Fruit fly (Drosophila melanogaster) whole organism, embryonic: ENCODE data around the gene Lcp65Ad.

Experiments used
- CG10366 ChIP-seq: fragments of 200-800 bp; sonication (Bioruptor generic); IDR thresholded peaks from 2 replicates; pipeline ENCODE4 v1.3.6; 2022; ENCODE audit warnings: missing biosample characterization, missing genetic modification characterization
- CG10543 ChIP-seq: fragments of 200-800 bp; sonication (Bioruptor generic); optimal IDR thresholded peaks from 3 replicates; lab custom pipeline; 2017; ENCODE audit warnings: missing biosample characterization, mild to moderate bottlenecking, missing genetic modification characterization, moderate library complexity
- CG11093 ChIP-seq: fragments of 200-800 bp; sonication (Bioruptor generic); IDR thresholded peaks from 3 replicates; pipeline ENCODE4 v1.3.6; 2022; ENCODE audit warnings: missing biosample characterization, missing genetic modification characterization
- CG11247 ChIP-seq: fragments of 200-800 bp; sonication (Bioruptor generic); IDR thresholded peaks from 2 replicates; pipeline ENCODE4 v1.3.6; 2022; ENCODE audit warnings: missing biosample characterization, missing genetic modification characterization
- CG11723 ChIP-seq: fragments of 200-800 bp; sonication (Bioruptor generic); optimal IDR thresholded peaks from 2 replicates; lab custom pipeline; 2017; ENCODE audit warnings: missing biosample characterization, mild to moderate bottlenecking, missing genetic modification characterization
- CG12236 ChIP-seq: fragments of 200-800 bp; sonication (Bioruptor generic); optimal IDR thresholded peaks from 2 replicates; lab custom pipeline; 2016; ENCODE audit warnings: missing biosample characterization, missing genetic modification characterization
- CG12391 ChIP-seq: fragments of 200-800 bp; sonication (Bioruptor generic); optimal IDR thresholded peaks from 3 replicates; lab custom pipeline; 2018; ENCODE audit warnings: missing biosample characterization, mild to moderate bottlenecking, missing genetic modification characterization, moderate library complexity
- CG12744 ChIP-seq: fragments of 200-800 bp; sonication (Bioruptor generic); optimal IDR thresholded peaks from 2 replicates; lab custom pipeline; 2016; ENCODE audit warnings: missing biosample characterization, missing genetic modification characterization
- CG16863 ChIP-seq: fragments of 200-800 bp; sonication (Bioruptor generic); optimal IDR thresholded peaks from 3 replicates; lab custom pipeline; 2016; ENCODE audit warnings: missing biosample characterization, missing genetic modification characterization
- CG18599 ChIP-seq: fragments of 200-800 bp; sonication (Bioruptor generic); optimal IDR thresholded peaks from 3 replicates; lab custom pipeline; 2017; ENCODE audit warnings: missing biosample characterization, missing genetic modification characterization, mild to moderate bottlenecking, moderate library complexity, missing genetic modification reagents
- CG30431 ChIP-seq: fragments of 200-800 bp; sonication (Bioruptor generic); optimal IDR thresholded peaks from 2 replicates; lab custom pipeline; 2017; ENCODE audit warnings: missing biosample characterization, missing genetic modification characterization
- CG3847 ChIP-seq: fragments of 200-800 bp; sonication (Bioruptor generic); IDR thresholded peaks from 2 replicates; pipeline ENCODE4 v1.3.6; 2022; ENCODE audit warnings: missing biosample characterization, missing genetic modification characterization
- CG42726 ChIP-seq: fragments of 200-800 bp; sonication (Bioruptor generic); IDR thresholded peaks from 2 replicates; pipeline ENCODE4 v1.3.6; 2022; ENCODE audit warnings: missing biosample characterization, missing genetic modification characterization; ENCODE audit not compliant: partially characterized antibody
- CG5180 ChIP-seq: fragments of 200-800 bp; sonication (Bioruptor generic); optimal IDR thresholded peaks from 3 replicates; lab custom pipeline; 2017; ENCODE audit warnings: missing biosample characterization, missing genetic modification characterization, mild to moderate bottlenecking, moderate library complexity, missing genetic modification reagents
- CG6854 ChIP-seq: fragments of 200-800 bp; sonication (Bioruptor generic); optimal IDR thresholded peaks from 3 replicates; lab custom pipeline; 2017; ENCODE audit warnings: missing biosample characterization, mild to moderate bottlenecking, missing genetic modification characterization
- CG7786 ChIP-seq: fragments of 200-800 bp; sonication (Bioruptor generic); optimal IDR thresholded peaks from 2 replicates; lab custom pipeline; 2016; ENCODE audit warnings: missing biosample characterization, missing genetic modification characterization
- CG7839 ChIP-seq: fragments of 200-800 bp; sonication (Bioruptor generic); optimal IDR thresholded peaks from 3 replicates; lab custom pipeline; 2018; ENCODE audit warnings: missing biosample characterization, mild to moderate bottlenecking, missing genetic modification characterization, moderate library complexity
- CG9817 ChIP-seq: fragments of 200-800 bp; sonication (Bioruptor generic); optimal IDR thresholded peaks from 2 replicates; lab custom pipeline; 2018; ENCODE audit warnings: missing biosample characterization, mild to moderate bottlenecking, missing genetic modification characterization, moderate library complexity
- Drgx ChIP-seq: fragments of 200-800 bp; sonication (Bioruptor generic); IDR thresholded peaks from 2 replicates; pipeline ENCODE4 v1.3.6; 2022; ENCODE audit warnings: missing biosample characterization, missing genetic modification characterization
- E2f1 ChIP-seq: fragments of 200-800 bp; sonication (Bioruptor generic); IDR thresholded peaks from 2 replicates; pipeline ENCODE4 v1.3.6; 2022; ENCODE audit warnings: missing biosample characterization, missing genetic modification characterization
- Eip74EF ChIP-seq, 2 experiments: fragments of 200-800 bp in 1 of 2; fragments of >200 bp in 1 of 2; sonication (Bioruptor generic) in 1 of 2; optimal IDR thresholded peaks; 2 replicates each; lab custom pipeline; 2017 to 2019; ENCODE audit warnings: missing biosample characterization in 2 of 2, missing genetic modification characterization in 2 of 2, mild to moderate bottlenecking in 1 of 2, moderate library complexity in 1 of 2
- Fer3 ChIP-seq: fragments of 200-800 bp; sonication (Bioruptor generic); optimal IDR thresholded peaks from 2 replicates; lab custom pipeline; 2018; ENCODE audit warnings: missing biosample characterization, mild to moderate bottlenecking, missing genetic modification characterization, moderate library complexity
- H15 ChIP-seq: fragments of 200-800 bp; sonication (Bioruptor generic); IDR thresholded peaks from 3 replicates; pipeline ENCODE4 v1.3.6; 2022; ENCODE audit warnings: missing biosample characterization, missing genetic modification characterization
- HLH54F ChIP-seq: fragments of 200-800 bp; sonication (Bioruptor generic); optimal IDR thresholded peaks from 3 replicates; lab custom pipeline; 2016; ENCODE audit warnings: missing biosample characterization, missing genetic modification characterization
- HLHmδ ChIP-seq: fragments of 200-800 bp; sonication (Bioruptor generic); optimal IDR thresholded peaks from 2 replicates; lab custom pipeline; 2018; ENCODE audit warnings: missing biosample characterization, mild to moderate bottlenecking, missing genetic modification characterization, moderate library complexity
- Hr3 ChIP-seq: fragments of 200-800 bp; sonication (Bioruptor generic); optimal IDR thresholded peaks from 3 replicates; lab custom pipeline; 2016; ENCODE audit warnings: missing biosample characterization, missing genetic modification characterization
- Lpt ChIP-seq: fragments of >200 bp; optimal IDR thresholded peaks from 2 replicates; lab custom pipeline; 2018; ENCODE audit warnings: missing biosample characterization, missing genetic modification characterization
- Rfx ChIP-seq: fragments of 200-800 bp; sonication (Bioruptor generic); IDR thresholded peaks from 2 replicates; pipeline ENCODE4 v1.3.6; 2022; ENCODE audit warnings: missing biosample characterization, missing genetic modification characterization
- Stat92E ChIP-seq, 3 experiments: fragments of >200 bp in 2 of 3; fragments of 200-800 bp in 1 of 3; sonication (Bioruptor generic) in 1 of 3; optimal IDR thresholded peaks; 2 replicates each; lab custom pipeline; 2017 to 2019; ENCODE audit warnings: missing biosample characterization in 3 of 3, missing genetic modification characterization in 3 of 3, mild to moderate bottlenecking in 1 of 3, moderate library complexity in 1 of 3
- amos ChIP-seq: fragments of 200-800 bp; sonication (Bioruptor generic); IDR thresholded peaks from 2 replicates; pipeline ENCODE4 v1.3.6; 2022; ENCODE audit warnings: missing biosample characterization, missing genetic modification characterization; ENCODE audit not compliant: partially characterized antibody
- bcd ChIP-seq: fragments of 200-800 bp; sonication (Bioruptor generic); optimal IDR thresholded peaks from 2 replicates; lab custom pipeline; 2017; ENCODE audit warnings: missing biosample characterization, mild to moderate bottlenecking, missing genetic modification characterization
- bowl ChIP-seq: fragments of 200-800 bp; sonication (Bioruptor generic); IDR thresholded peaks from 2 replicates; pipeline ENCODE4 v1.3.6; 2022; ENCODE audit warnings: missing biosample characterization, missing genetic modification characterization
- cato ChIP-seq: fragments of 200-800 bp; sonication (Bioruptor generic); optimal IDR thresholded peaks from 2 replicates; lab custom pipeline; 2016; ENCODE audit warnings: missing biosample characterization, missing genetic modification characterization, borderline replicate concordance
- fd102C ChIP-seq: fragments of 200-800 bp; sonication (Bioruptor generic); optimal IDR thresholded peaks from 2 replicates; lab custom pipeline; 2018; ENCODE audit warnings: missing biosample characterization, mild to moderate bottlenecking, missing genetic modification characterization, moderate library complexity
- jigr1 ChIP-seq: fragments of 200-800 bp; sonication (Bioruptor generic); IDR thresholded peaks from 3 replicates; pipeline ENCODE4 v1.3.6; 2022; ENCODE audit warnings: missing biosample characterization, missing genetic modification characterization
- jing ChIP-seq: fragments of 200-800 bp; sonication (Bioruptor generic); optimal IDR thresholded peaks from 2 replicates; lab custom pipeline; 2018; ENCODE audit warnings: missing biosample characterization, mild to moderate bottlenecking, missing genetic modification characterization
- knrl ChIP-seq: fragments of 200-800 bp; sonication (Bioruptor generic); IDR thresholded peaks from 3 replicates; pipeline ENCODE4 v1.3.6; 2022; ENCODE audit warnings: missing biosample characterization, missing genetic modification characterization; ENCODE audit not compliant: partially characterized antibody
- lola ChIP-seq, 3 experiments: fragments of >200 bp in 2 of 3; fragments of 200-800 bp in 1 of 3; sonication (Bioruptor generic) in 1 of 3; optimal IDR thresholded peaks; 2 replicates each; lab custom pipeline; 2017 to 2019; ENCODE audit warnings: missing biosample characterization in 3 of 3, missing genetic modification characterization in 3 of 3, mild to moderate bottlenecking in 1 of 3, moderate library complexity in 1 of 3
- nerfin-1 ChIP-seq: fragments of 200-800 bp; sonication (Bioruptor generic); optimal IDR thresholded peaks from 3 replicates; lab custom pipeline; 2019; ENCODE audit warnings: missing biosample characterization, mild to moderate bottlenecking, missing genetic modification characterization, moderate library complexity
- pan ChIP-seq, 4 experiments: fragments of >200 bp in 3 of 4; fragments of 200-800 bp in 1 of 4; sonication (Bioruptor generic) in 1 of 4; optimal IDR thresholded peaks in 3 of 4; IDR thresholded peaks in 1 of 4; 2 replicates each; pipeline versions ENCODE4 v1.3.6 to Lab custom; 2017 to 2022; ENCODE audit warnings: missing biosample characterization in 2 of 4, missing genetic modification characterization in 2 of 4, mixed read lengths in 1 of 4
- phol ChIP-seq: fragments of 200-800 bp; sonication (Bioruptor generic); optimal IDR thresholded peaks from 3 replicates; lab custom pipeline; 2018; ENCODE audit warnings: missing biosample characterization, mild to moderate bottlenecking, missing genetic modification characterization, moderate library complexity
- tap ChIP-seq: fragments of 200-800 bp; optimal IDR thresholded peaks from 3 replicates; lab custom pipeline; 2019; ENCODE audit warnings: missing biosample characterization, mild to moderate bottlenecking, missing genetic modification characterization, moderate library complexity
- tin ChIP-seq: fragments of 200-800 bp; sonication (Bioruptor generic); optimal IDR thresholded peaks from 3 replicates; lab custom pipeline; 2016; ENCODE audit warnings: missing biosample characterization, missing genetic modification characterization
- tio ChIP-seq: fragments of 200-800 bp; sonication (Bioruptor generic); optimal IDR thresholded peaks from 2 replicates; lab custom pipeline; 2017; ENCODE audit warnings: missing biosample characterization, missing genetic modification characterization, inconsistent platforms
- trem ChIP-seq: fragments of 200-800 bp; optimal IDR thresholded peaks from 3 replicates; lab custom pipeline; 2019; ENCODE audit warnings: missing biosample characterization, mild to moderate bottlenecking, missing genetic modification characterization, moderate library complexity
- tx ChIP-seq: fragments of 200-800 bp; sonication (Bioruptor generic); optimal IDR thresholded peaks from 2 replicates; lab custom pipeline; 2016; ENCODE audit warnings: missing biosample characterization, missing genetic modification characterization
- vnd ChIP-seq: fragments of 200-800 bp; sonication (Bioruptor generic); IDR thresholded peaks from 3 replicates; pipeline ENCODE4 v1.3.6; 2022; ENCODE audit warnings: missing biosample characterization, missing genetic modification characterization; ENCODE audit not compliant: partially characterized antibody

Gene Lcp65Ad

DNA sequence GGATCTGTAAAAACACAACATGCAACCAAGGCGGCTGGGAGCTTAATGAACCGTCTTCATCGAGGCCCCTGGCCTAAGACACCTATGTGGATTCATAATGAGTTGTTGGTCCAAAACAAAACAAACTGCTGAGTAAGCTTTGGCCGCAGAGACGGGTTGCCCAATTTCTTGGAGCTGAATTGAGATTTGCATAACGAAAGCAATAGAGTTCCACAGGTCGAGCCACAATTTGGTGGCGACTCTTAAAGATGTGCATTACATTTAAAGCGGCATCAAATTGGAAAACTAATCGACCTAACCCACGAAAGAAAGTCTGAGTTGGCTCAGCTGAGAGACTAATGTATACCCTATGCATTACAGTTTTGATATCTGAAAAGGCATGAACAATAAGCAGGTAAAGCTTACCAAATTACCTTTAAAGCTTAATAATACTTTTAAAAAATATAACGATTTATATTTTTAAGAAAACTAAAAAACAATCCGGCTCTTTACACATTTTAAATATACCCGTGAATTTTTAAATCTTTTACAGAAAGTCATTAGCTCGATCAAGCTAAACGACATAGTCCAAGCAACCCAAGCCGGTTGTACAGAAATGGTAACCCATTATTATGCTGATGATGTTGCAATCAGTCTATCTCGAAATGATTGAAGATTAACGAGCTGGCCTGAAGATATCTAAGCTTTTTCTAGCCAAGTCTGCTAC, 14.3 kb downstream of the Lcp65Ad start, which contains the start of gene CG13297 (continued):
- TF ChIP-seq phol (tag; lab: Kevin White, UChicago), result peak; percentile 75
- no peak for TF ChIP-seq Lpt (GFP tag; lab: Kevin White, UChicago)
- no peak for TF ChIP-seq CG16863 (GFP tag; lab: Kevin White, UChicago)
- TF ChIP-seq lola (GFP tag; optimal IDR thresholded peaks at IDR 0.05; lab: Kevin White, UChicago), result no peak
- peak; percentile 25 for TF ChIP-seq CG11723
- peak; percentile 61 for TF ChIP-seq CG10366 (GFP tag; lab: Robert Waterston, UW)
- TF ChIP-seq tap, result peak; percentile 49
- TF ChIP-seq CG42726, result no peak
- peak; percentile 41 for TF ChIP-seq bcd (GFP tag; lab: Kevin White, UChicago)
- peak; percentile 38 for TF ChIP-seq CG9817 (tag; lab: Kevin White, UChicago)
- TF ChIP-seq CG5180 (GFP tag; lab: Kevin White, UChicago), result peak; percentile 63
- peak in 1 of 2 experiments; percentile 72 for TF ChIP-seq Eip74EF (GFP tag; optimal IDR thresholded peaks at IDR 0.05; lab: Kevin White, UChicago)
- TF ChIP-seq tx (GFP tag; lab: Kevin White, UChicago), result no peak
- TF ChIP-seq nerfin-1, result peak; percentile 64
- no peak for TF ChIP-seq CG6854 (GFP tag; lab: Kevin White, UChicago)
- TF ChIP-seq CG12391 (tag; lab: Kevin White, UChicago), result peak; percentile 44
- TF ChIP-seq E2f1 (GFP tag; lab: Robert Waterston, UW), result peak; percentile 44; the same call in 1 of the 2 replicates
- no peak for TF ChIP-seq knrl (GFP tag; lab: Robert Waterston, UW)
- TF ChIP-seq tio (GFP tag; lab: Kevin White, UChicago), result peak; percentile 32
- TF ChIP-seq CG7786 (GFP tag; lab: Kevin White, UChicago), result no peak
- TF ChIP-seq CG3847, result no peak
- no peak for TF ChIP-seq CG10543
- peak; percentile 37 for TF ChIP-seq CG18599
- peak; percentile 36; the same call in 2 of the 3 replicates for TF ChIP-seq H15 (GFP tag; lab: Robert Waterston, UW)
- TF ChIP-seq tin (GFP tag; lab: Kevin White, UChicago), result peak; percentile 6
- no peak for TF ChIP-seq HLHmδ
- TF ChIP-seq jigr1 (GFP tag; lab: Robert Waterston, UW), result peak; percentile 45; the same call in 1 of the 3 replicates
- no peak for TF ChIP-seq CG11247 (GFP tag; lab: Robert Waterston, UW)
- TF ChIP-seq jing, result peak; percentile 38
- TF ChIP-seq bowl (GFP tag; lab: Robert Waterston, UW), result no peak
- TF ChIP-seq Rfx (GFP tag; lab: Robert Waterston, UW), result 0 out of 2 replicates have a peak, but pooled peaks have one; percentile 22
- TF ChIP-seq vnd, result no peak
- no peak for TF ChIP-seq fd102C
- TF ChIP-seq amos (GFP tag; lab: Robert Waterston, UW), result no peak
- peak; percentile 1 for TF ChIP-seq cato
- peak; percentile 64 for TF ChIP-seq CG7839 (tag; lab: Kevin White, UChicago)
- TF ChIP-seq HLH54F, result no peak
- TF ChIP-seq trem (tag; lab: Kevin White, UChicago), result peak; percentile 33
- no peak for TF ChIP-seq CG30431
- TF ChIP-seq Hr3 (GFP tag; lab: Kevin White, UChicago), result peak; percentile 10
- TF ChIP-seq Stat92E (GFP tag; optimal IDR thresholded peaks at IDR 0.05; lab: Kevin White, UChicago), result no peak
- TF ChIP-seq Drgx (GFP tag; lab: Robert Waterston, UW), result peak; percentile 37; the same call in 1 of the 2 replicates
- TF ChIP-seq CG12236 (GFP tag; lab: Kevin White, UChicago), result no peak
- no peak for TF ChIP-seq pan (optimal IDR thresholded peaks at IDR 0.05; lab: Kevin White, UChicago)
- peak in 1 of 2 experiments; percentile 74 for TF ChIP-seq pan (GFP tag; optimal IDR thresholded peaks at IDR 0.05 in 1 of 2, IDR thresholded peaks at IDR 0.05 in 1 of 2)
- no peak for TF ChIP-seq CG12744 (GFP tag; lab: Kevin White, UChicago)
- TF ChIP-seq CG11093 (GFP tag; lab: Robert Waterston, UW), result peak; percentile 62; the same call in 2 of the 3 replicates
- TF ChIP-seq Fer3 (tag; lab: Kevin White, UChicago), result peak; percentile 35
